Fruit fly (Drosophila melanogaster): ENCODE results near the gene CG11970.

dm6 chr3R:8969301-8969925, 15.1 kb upstream of the CG11970 start:
- TF ChIP-seq usp (GFP tag; optimal IDR thresholded peaks at IDR 0.05), result no peak
- TF ChIP-seq tai (GFP tag; optimal IDR thresholded peaks at IDR 0.05), result no peak
- TF ChIP-seq HLH106 (tag; optimal IDR thresholded peaks at IDR 0.05), result no peak
- TF ChIP-seq ey (GFP tag; optimal IDR thresholded peaks at IDR 0.05), result no peak
- no peak for TF ChIP-seq br (GFP tag; optimal IDR thresholded peaks at IDR 0.05)
- TF ChIP-seq psq (GFP tag; optimal IDR thresholded peaks at IDR 0.05), result peak; percentile 88
- no peak for TF ChIP-seq dl (GFP tag; optimal IDR thresholded peaks at IDR 0.05; ENCODE audit: insufficient read depth in 1 of 2, partially characterized antibody in 2 of 2)
- TF ChIP-seq Hr78 (GFP tag; optimal IDR thresholded peaks at IDR 0.05), result no peak
- TF ChIP-seq pan (optimal IDR thresholded peaks at IDR 0.05), result no peak
- TF ChIP-seq Myc (optimal IDR thresholded peaks at IDR 0.05), result no peak
- no peak for TF ChIP-seq Sp1 (GFP tag; optimal IDR thresholded peaks at IDR 0.05)
- TF ChIP-seq Jra (GFP tag; optimal IDR thresholded peaks at IDR 0.05), result no peak
- TF ChIP-seq fru (GFP tag; optimal IDR thresholded peaks at IDR 0.05), result peak; percentile 28
- TF ChIP-seq sage (GFP tag; optimal IDR thresholded peaks at IDR 0.05), result no peak

All from whole organism, wandering third instar larva.